Fruit fly (Drosophila melanogaster) whole organism, adult: ENCODE measurements around the gene rtet.
A peak's percentile ranks its signal among the peaks of the same experiment; 100 is the strongest.

Experiments
- CG11617 ChIP-seq: fragments of 200-800 bp; sonication (Bioruptor generic); optimal IDR thresholded peaks from 2 replicates; lab custom pipeline; 2017; ENCODE audit warnings: mild to moderate bottlenecking, missing biosample characterization, missing genetic modification reagents, missing genetic modification characterization
- CG12768 ChIP-seq: fragments of 200-800 bp; sonication (Bioruptor generic); optimal IDR thresholded peaks from 2 replicates; lab custom pipeline; 2017; ENCODE audit warnings: missing biosample characterization, missing genetic modification characterization, mild to moderate bottlenecking, moderate library complexity, missing genetic modification reagents
- CG14711 ChIP-seq: fragments of 200-800 bp; sonication (Bioruptor generic); optimal IDR thresholded peaks from 2 replicates; lab custom pipeline; 2018; ENCODE audit warnings: missing biosample characterization, mild to moderate bottlenecking, missing genetic modification characterization, moderate library complexity
- CG1620 ChIP-seq: fragments of 200-800 bp; sonication (Bioruptor generic); optimal IDR thresholded peaks from 2 replicates; lab custom pipeline; 2016; ENCODE audit warnings: missing biosample characterization, missing genetic modification characterization
- CG33017 ChIP-seq: fragments of 200-800 bp; sonication (Bioruptor generic); optimal IDR thresholded peaks from 2 replicates; lab custom pipeline; 2018; ENCODE audit warnings: missing biosample characterization, mild to moderate bottlenecking, missing genetic modification characterization, moderate library complexity
- CG5204 ChIP-seq: fragments of 200-800 bp; sonication (Bioruptor generic); optimal IDR thresholded peaks from 2 replicates; lab custom pipeline; 2016; ENCODE audit warnings: missing biosample characterization, missing genetic modification characterization
- CG7045 ChIP-seq: fragments of 200-800 bp; sonication (Bioruptor generic); optimal IDR thresholded peaks from 2 replicates; lab custom pipeline; 2017; ENCODE audit warnings: missing biosample characterization, mild to moderate bottlenecking, missing genetic modification characterization
- CG7101 ChIP-seq: fragments of 200-800 bp; sonication (Bioruptor generic); optimal IDR thresholded peaks from 2 replicates; lab custom pipeline; 2018; ENCODE audit warnings: missing biosample characterization, mild to moderate bottlenecking, missing genetic modification characterization, moderate library complexity
- Clk ChIP-seq: fragments of 200-800 bp; sonication (Bioruptor generic); optimal IDR thresholded peaks from 2 replicates; lab custom pipeline; 2017; ENCODE audit warnings: missing biosample characterization, missing genetic modification characterization
- Crg-1 ChIP-seq: fragments of 200-800 bp; sonication (Bioruptor generic); optimal IDR thresholded peaks from 2 replicates; lab custom pipeline; 2016; ENCODE audit warnings: missing biosample characterization, missing genetic modification characterization
- Hr96 ChIP-seq: fragments of 200-800 bp; sonication (Bioruptor generic); optimal IDR thresholded peaks from 2 replicates; lab custom pipeline; 2016; ENCODE audit warnings: missing biosample characterization, missing genetic modification characterization
- Mnt ChIP-seq: fragments of 200-800 bp; sonication (Bioruptor generic); optimal IDR thresholded peaks from 2 replicates; lab custom pipeline; 2016; ENCODE audit warnings: missing biosample characterization, mild to moderate bottlenecking, missing genetic modification characterization
- bab1 ChIP-seq: fragments of 200-800 bp; sonication (Bioruptor generic); optimal IDR thresholded peaks from 3 replicates; lab custom pipeline; 2019; ENCODE audit warnings: missing biosample characterization, mild to moderate bottlenecking, missing genetic modification characterization, moderate library complexity
- cic ChIP-seq: fragments of 200-800 bp; sonication (Bioruptor generic); optimal IDR thresholded peaks from 2 replicates; lab custom pipeline; 2017; ENCODE audit warnings: missing biosample characterization, mild to moderate bottlenecking, missing genetic modification characterization, moderate library complexity
- cnc ChIP-seq, 2 experiments: fragments of >200 bp; optimal IDR thresholded peaks; 2 replicates each; lab custom pipeline; 2017
- kay ChIP-seq: fragments of 200-800 bp; sonication (Bioruptor generic); peaks from one replicate; lab custom pipeline; 2016; ENCODE audit warnings: missing biosample characterization, missing genetic modification characterization, borderline replicate concordance
- ovo ChIP-seq: fragments of 200-800 bp; sonication (Bioruptor generic); optimal IDR thresholded peaks from 2 replicates; lab custom pipeline; 2016; ENCODE audit warnings: missing biosample characterization, missing genetic modification characterization
- pad ChIP-seq: fragments of 200-800 bp; sonication (Bioruptor generic); optimal IDR thresholded peaks from 3 replicates; lab custom pipeline; 2017; ENCODE audit warnings: missing biosample characterization, missing genetic modification characterization, mild to moderate bottlenecking, moderate library complexity, missing genetic modification reagents
- tj ChIP-seq: fragments of 200-800 bp; sonication (Bioruptor generic); optimal IDR thresholded peaks from 3 replicates; lab custom pipeline; 2017; ENCODE audit warnings: missing biosample characterization, mild to moderate bottlenecking, missing genetic modification characterization, moderate library complexity
- toe ChIP-seq: fragments of 200-800 bp; sonication (Bioruptor generic); optimal IDR thresholded peaks from 2 replicates; lab custom pipeline; 2016; ENCODE audit warnings: missing biosample characterization, missing genetic modification characterization

Gene rtet

DNA sequence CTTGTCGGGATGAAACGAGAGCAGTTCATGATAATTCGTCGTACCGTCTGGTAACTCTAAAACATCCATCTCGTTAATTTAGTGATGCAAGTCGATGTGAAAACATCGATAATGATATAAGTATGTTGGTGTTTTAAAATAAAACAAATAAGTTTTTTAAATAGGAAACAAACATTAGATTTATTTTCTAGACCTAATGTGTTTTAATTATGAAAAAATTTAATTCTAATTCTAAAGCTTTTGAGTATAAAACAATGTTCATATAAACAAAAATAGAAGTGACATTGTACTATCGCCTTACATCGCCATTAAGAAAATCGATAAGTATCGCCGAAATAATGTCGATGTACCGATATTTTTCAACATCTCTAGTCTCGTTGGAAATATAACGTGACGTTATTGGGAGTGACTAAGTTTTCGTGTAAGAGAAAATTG, 2.8 kb downstream of the rtet start, which contains the start of gene Rab11:
Gene Rab11 (plus strand): TSS at position 363 of the 435 bp plus-strand sequence.
- TF ChIP-seq CG33017 (tag; lab: Kevin White, UChicago): peak; percentile 7
- TF ChIP-seq CG12768 (GFP tag; lab: Kevin White, UChicago): no peak
- TF ChIP-seq cic (GFP tag; lab: Kevin White, UChicago): no peak
- TF ChIP-seq cnc (optimal IDR thresholded peaks at IDR 0.05; lab: Kevin White, UChicago): no peak
- TF ChIP-seq CG14711 (tag; lab: Kevin White, UChicago): peak; percentile 39
- peak; percentile 39 for TF ChIP-seq CG7045 (GFP tag; lab: Kevin White, UChicago)
- peak; percentile 60 for TF ChIP-seq CG1620 (GFP tag; lab: Kevin White, UChicago)
- TF ChIP-seq ovo: peak; percentile 33
- TF ChIP-seq CG7101 (tag; lab: Kevin White, UChicago): peak; percentile 52
- TF ChIP-seq Mnt (GFP tag; lab: Kevin White, UChicago): peak; percentile 62
- TF ChIP-seq CG5204: no peak
- peak; percentile 75 for TF ChIP-seq bab1 (GFP tag; lab: Kevin White, UChicago)
- peak; percentile 54 for TF ChIP-seq Crg-1 (GFP tag; lab: Kevin White, UChicago)
- peak; percentile 30 for TF ChIP-seq tj (GFP tag; lab: Kevin White, UChicago)
- TF ChIP-seq pad (GFP tag; lab: Kevin White, UChicago): peak; percentile 26
- peak; percentile 78 for TF ChIP-seq CG11617
- TF ChIP-seq kay (GFP tag; lab: Kevin White, UChicago): no peak
- no peak for TF ChIP-seq toe (GFP tag; lab: Kevin White, UChicago)
- no peak for TF ChIP-seq Hr96 (GFP tag; lab: Kevin White, UChicago)
- TF ChIP-seq Clk: peak; percentile 3

DNA sequence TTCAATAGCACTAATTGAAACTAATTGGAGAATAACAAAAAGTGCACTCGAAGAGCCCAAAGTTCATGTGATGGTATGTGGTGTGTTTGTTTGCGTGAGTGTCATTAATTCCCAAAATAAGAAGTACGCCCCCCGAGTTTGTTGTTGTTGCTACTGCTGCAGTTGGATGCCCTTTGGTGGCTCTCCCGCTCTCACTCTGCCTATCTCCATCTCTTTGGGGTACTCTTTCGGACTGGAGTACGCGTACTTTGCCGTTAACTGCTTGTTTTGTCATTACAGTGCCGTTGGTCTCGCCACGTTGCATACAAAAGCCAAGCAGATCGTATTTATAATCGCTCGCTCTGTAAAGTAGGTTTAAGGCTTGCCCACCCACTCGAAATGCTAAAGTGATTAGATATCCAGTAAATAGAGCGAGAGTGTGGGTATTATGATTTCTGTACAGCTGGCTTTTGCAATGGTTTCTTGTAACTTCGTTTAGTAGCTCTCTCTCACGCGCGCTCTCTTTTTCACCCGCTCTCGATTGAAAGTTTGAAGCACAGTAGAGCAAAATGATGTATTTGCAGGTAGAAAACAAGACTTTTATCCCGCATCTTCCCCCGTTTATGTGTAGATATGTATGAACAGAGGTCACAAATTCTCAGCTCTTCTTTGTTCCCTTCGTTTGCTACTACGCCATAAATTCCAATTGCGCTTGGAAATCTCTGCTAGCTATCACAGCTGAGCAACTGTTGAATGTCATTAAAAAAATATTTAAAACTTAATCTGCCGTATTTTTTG, 3.9 kb downstream of the rtet start:
- TF ChIP-seq Clk (no peak), CG11617 (no peak), ovo (peak; percentile 21), Hr96 (GFP tag; lab: Kevin White, UChicago) (no peak), cic (GFP tag; lab: Kevin White, UChicago) (peak; percentile 62), Mnt (GFP tag; lab: Kevin White, UChicago) (peak; percentile 17), CG1620 (GFP tag; lab: Kevin White, UChicago) (no peak), CG12768 (GFP tag; lab: Kevin White, UChicago) (peak; percentile 64), cnc (optimal IDR thresholded peaks at IDR 0.05; lab: Kevin White, UChicago) (no peak), CG5204 (no peak), pad (GFP tag; lab: Kevin White, UChicago) (peak; percentile 91), toe (GFP tag; lab: Kevin White, UChicago) (no peak), bab1 (GFP tag; lab: Kevin White, UChicago) (no peak), CG7101 (tag; lab: Kevin White, UChicago) (no peak), CG7045 (GFP tag; lab: Kevin White, UChicago) (no peak), kay (GFP tag; lab: Kevin White, UChicago) (no peak), CG14711 (tag; lab: Kevin White, UChicago) (no peak), Crg-1 (GFP tag; lab: Kevin White, UChicago) (no peak), tj (GFP tag; lab: Kevin White, UChicago) (peak; percentile 8), CG33017 (tag; lab: Kevin White, UChicago) (no peak)

DNA sequence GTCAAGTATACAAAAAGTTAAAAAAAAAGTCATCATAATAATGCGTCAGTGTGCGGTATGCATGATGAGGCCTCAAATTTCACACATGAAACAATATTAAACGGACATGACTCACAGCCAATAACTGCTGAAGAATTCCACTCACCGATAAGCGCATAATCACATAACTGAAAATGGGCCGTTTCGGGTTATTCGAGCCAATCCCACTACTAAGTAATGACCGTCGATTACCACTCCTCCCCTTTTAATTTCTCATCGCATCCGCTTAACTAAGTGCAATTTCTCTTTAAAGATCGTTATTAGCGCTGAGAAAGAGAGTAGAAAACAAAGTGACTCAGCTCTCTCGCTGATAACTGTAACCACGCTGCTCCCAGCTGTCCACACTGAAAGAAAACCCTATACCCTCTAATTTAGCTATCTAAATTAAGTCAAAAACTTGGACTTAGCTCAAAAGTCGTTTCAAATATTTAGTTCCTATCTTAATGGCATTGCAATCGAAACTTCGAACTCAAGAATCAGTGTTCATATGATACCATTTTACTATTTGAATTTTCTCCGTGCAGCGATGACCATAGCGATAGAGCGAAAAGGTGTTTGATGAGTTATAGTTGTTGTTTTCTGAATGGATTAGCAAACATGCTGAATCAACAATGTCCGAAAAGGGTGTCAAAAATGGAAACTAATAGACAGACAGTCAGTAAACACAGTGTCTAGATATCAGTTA, 4.7 kb downstream of the rtet start:
- TF ChIP-seq CG12768 (GFP tag; lab: Kevin White, UChicago) (peak; percentile 57), Mnt (GFP tag; lab: Kevin White, UChicago) (peak; percentile 43), ovo (peak; percentile 81), bab1 (GFP tag; lab: Kevin White, UChicago) (peak; percentile 81), cnc (optimal IDR thresholded peaks at IDR 0.05; lab: Kevin White, UChicago) (no peak), Clk (no peak), CG11617 (peak; percentile 76), CG1620 (GFP tag; lab: Kevin White, UChicago) (peak; percentile 58), CG14711 (tag; lab: Kevin White, UChicago) (peak; percentile 75), Hr96 (GFP tag; lab: Kevin White, UChicago) (no peak), tj (GFP tag; lab: Kevin White, UChicago) (peak; percentile 40), toe (GFP tag; lab: Kevin White, UChicago) (no peak), kay (GFP tag; lab: Kevin White, UChicago) (no peak), Crg-1 (GFP tag; lab: Kevin White, UChicago) (peak; percentile 48), cic (GFP tag; lab: Kevin White, UChicago) (peak; percentile 9), CG7101 (tag; lab: Kevin White, UChicago) (peak; percentile 77), pad (GFP tag; lab: Kevin White, UChicago) (no peak), CG5204 (no peak), CG33017 (tag; lab: Kevin White, UChicago) (peak; percentile 86), CG7045 (GFP tag; lab: Kevin White, UChicago) (peak; percentile 7)

- TF ChIP-seq toe (GFP tag; lab: Kevin White, UChicago) (no peak), CG7101 (tag; lab: Kevin White, UChicago) (peak; percentile 2), pad (GFP tag; lab: Kevin White, UChicago) (no peak), Mnt (GFP tag; lab: Kevin White, UChicago) (peak; percentile 98), CG11617 (peak; percentile 13), CG14711 (tag; lab: Kevin White, UChicago) (no peak), bab1 (GFP tag; lab: Kevin White, UChicago) (peak; percentile 49)
Observed at dm6 chr3R:21116057-21116456, 7.8 kb downstream of the rtet start, which contains the start of gene ppan. Gene ppan (plus strand): TSS chr3R:21116254.
